Worm (Caenorhabditis elegans): ENCODE measurements around the gene col-96.

DNA sequence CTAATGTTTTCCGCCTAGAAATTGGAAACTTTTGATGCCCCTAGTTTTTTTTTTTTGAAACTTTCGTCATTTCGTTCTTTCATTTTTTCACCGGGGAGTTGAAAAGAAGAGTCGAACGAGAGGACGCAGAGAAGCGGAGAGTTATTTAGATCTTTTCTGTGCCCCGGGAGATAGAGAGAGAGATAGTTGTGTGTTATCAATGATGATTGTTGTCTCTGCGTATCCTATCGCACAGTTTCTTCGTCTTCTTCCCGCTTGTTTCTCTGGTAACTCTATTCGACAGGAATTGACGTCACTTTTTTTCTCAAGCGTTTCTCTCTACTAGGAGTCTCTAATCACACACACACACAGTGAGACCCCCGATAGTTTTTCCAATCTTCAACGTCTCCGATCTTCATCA lies 17.3 kb downstream of the col-96 start:
- TF ChIP-seq pha-4 (tag; optimal IDR thresholded peaks at IDR 0.05) (no peak), elt-2 (tag; optimal IDR thresholded peaks at IDR 0.05) (peak; percentile 90), pqm-1 (tag; optimal IDR thresholded peaks at IDR 0.05) (peak; percentile 29), hlh-8 (tag; optimal IDR thresholded peaks at IDR 0.05) (no peak), unc-55 (GFP tag; optimal IDR thresholded peaks at IDR 0.05) (no peak), lin-11 (tag; optimal IDR thresholded peaks at IDR 0.05) (no peak), ama-1 (optimal IDR thresholded peaks at IDR 0.05) (no peak), nhr-232 (tag; optimal IDR thresholded peaks at IDR 0.05) (no peak), gmeb-2 (tag; optimal IDR thresholded peaks at IDR 0.05) (no peak)
